Worm (Caenorhabditis elegans) whole organism, mixed stage, embryonic: ENCODE results near the gene dod-6.

Source experiments
- M03D4.4 ChIP-seq: sonication (generic microtip); optimal IDR thresholded peaks from 2 replicates; lab custom pipeline; 2017; ENCODE audit warnings: mild to moderate bottlenecking, missing genetic modification characterization, missing compliant biosample characterization
- bed-3 ChIP-seq: fragments of 200-800 bp; sonication (Bioruptor generic); optimal IDR thresholded peaks from 3 replicates; lab custom pipeline; 2018; ENCODE audit warnings: mild to moderate bottlenecking, missing genetic modification characterization, moderate library complexity, missing compliant biosample characterization
- blmp-1 ChIP-seq: fragments of 150-350 bp; optimal IDR thresholded peaks from 2 replicates; lab custom pipeline; 2014; ENCODE audit warnings: missing biosample characterization, missing genetic modification characterization
- ceh-39 ChIP-seq: fragments of 150-350 bp; optimal IDR thresholded peaks from 2 replicates; lab custom pipeline; 2014; ENCODE audit warnings: missing biosample characterization, missing genetic modification characterization
- ceh-43 ChIP-seq: fragments of 200-800 bp; sonication (Bioruptor generic); optimal IDR thresholded peaks from 2 replicates; lab custom pipeline; 2018; ENCODE audit warnings: mild to moderate bottlenecking, missing genetic modification characterization, moderate library complexity, missing compliant biosample characterization
- ceh-83 ChIP-seq: fragments of 200-800 bp; sonication (Bioruptor generic); optimal IDR thresholded peaks from 2 replicates; lab custom pipeline; 2018; ENCODE audit warnings: mild to moderate bottlenecking, missing genetic modification characterization, missing compliant biosample characterization
- ces-1 ChIP-seq: fragments of 150-350 bp; optimal IDR thresholded peaks from 2 replicates; lab custom pipeline; 2014; ENCODE audit warnings: missing biosample characterization, missing genetic modification reagents, missing genetic modification characterization
- cnd-1 ChIP-seq: fragments of 200-800 bp; sonication (Bioruptor generic); optimal IDR thresholded peaks from 2 replicates; lab custom pipeline; 2018; ENCODE audit warnings: mild to moderate bottlenecking, missing genetic modification characterization, missing compliant biosample characterization
- drap-1 ChIP-seq: fragments of 200-800 bp; sonication (Bioruptor generic); optimal IDR thresholded peaks from 3 replicates; lab custom pipeline; 2018; ENCODE audit warnings: mild to moderate bottlenecking, missing genetic modification characterization, missing compliant biosample characterization
- elt-1 ChIP-seq: sonication (generic microtip); optimal IDR thresholded peaks from 2 replicates; lab custom pipeline; 2017; ENCODE audit warnings: missing genetic modification characterization, mild to moderate bottlenecking, missing compliant biosample characterization, antibody characterized with exemption, moderate library complexity, borderline replicate concordance; ENCODE audit not compliant: insufficient read depth
- elt-3 ChIP-seq: fragments of 150-350 bp; optimal IDR thresholded peaks from 2 replicates; lab custom pipeline; 2014; ENCODE audit warnings: missing biosample characterization, missing genetic modification characterization
- flh-1 ChIP-seq: fragments of 200-800 bp; sonication (Bioruptor generic); optimal IDR thresholded peaks from 2 replicates; lab custom pipeline; 2018; ENCODE audit warnings: mild to moderate bottlenecking, missing genetic modification characterization, moderate library complexity, missing compliant biosample characterization
- ham-2 ChIP-seq: fragments of 200-800 bp; sonication (Bioruptor generic); optimal IDR thresholded peaks from 2 replicates; lab custom pipeline; 2018; ENCODE audit warnings: mild to moderate bottlenecking, missing genetic modification characterization, missing compliant biosample characterization
- hlh-1 ChIP-seq: fragments of 150-350 bp; optimal IDR thresholded peaks from 2 replicates; lab custom pipeline; 2014; ENCODE audit warnings: missing biosample characterization, missing genetic modification reagents, missing genetic modification characterization
- lin-13 ChIP-seq: fragments of 150-350 bp; optimal IDR thresholded peaks from 2 replicates; lab custom pipeline; 2014; ENCODE audit warnings: missing biosample characterization, missing genetic modification characterization
- lin-32 ChIP-seq: fragments of 200-800 bp; sonication (Bioruptor generic); optimal IDR thresholded peaks from 2 replicates; lab custom pipeline; 2018; ENCODE audit warnings: mild to moderate bottlenecking, missing genetic modification characterization, missing compliant biosample characterization
- lsy-2 ChIP-seq: fragments of 150-350 bp; optimal IDR thresholded peaks from 2 replicates; lab custom pipeline; 2014; ENCODE audit warnings: missing biosample characterization, missing genetic modification characterization
- mab-5 ChIP-seq: fragments of 150-350 bp; optimal IDR thresholded peaks from 2 replicates; lab custom pipeline; 2014; ENCODE audit warnings: missing biosample characterization, missing genetic modification characterization
- mep-1 ChIP-seq: fragments of 150-350 bp; optimal IDR thresholded peaks from 2 replicates; lab custom pipeline; 2017; ENCODE audit warnings: missing biosample characterization, missing genetic modification reagents, missing genetic modification characterization, inconsistent platforms
- mls-2 ChIP-seq: sonication (generic microtip); optimal IDR thresholded peaks from 2 replicates; lab custom pipeline; 2016; ENCODE audit warnings: mild to moderate bottlenecking, missing genetic modification characterization, moderate library complexity, missing compliant biosample characterization
- nhr-2 ChIP-seq: fragments of 150-350 bp; optimal IDR thresholded peaks from 2 replicates; lab custom pipeline; 2014; ENCODE audit warnings: missing biosample characterization, missing genetic modification characterization
- nhr-237 ChIP-seq: fragments of 150-350 bp; optimal IDR thresholded peaks from 2 replicates; lab custom pipeline; 2014; ENCODE audit warnings: missing biosample characterization, missing genetic modification characterization
- nhr-28 ChIP-seq: fragments of 150-350 bp; optimal IDR thresholded peaks from 2 replicates; lab custom pipeline; 2014; ENCODE audit warnings: missing biosample characterization, missing genetic modification characterization
- nhr-76 ChIP-seq: sonication (generic microtip); optimal IDR thresholded peaks from 2 replicates; lab custom pipeline; 2017; ENCODE audit warnings: missing biosample characterization, missing genetic modification characterization
- pha-4 ChIP-seq: fragments of 150-350 bp; optimal IDR thresholded peaks from 2 replicates; lab custom pipeline; 2018; ENCODE audit warnings: missing biosample characterization, missing genetic modification reagents, missing genetic modification characterization
- sem-2 ChIP-seq: fragments of 200-800 bp; sonication (Bioruptor generic); optimal IDR thresholded peaks from 2 replicates; lab custom pipeline; 2018; ENCODE audit warnings: mild to moderate bottlenecking, missing genetic modification characterization, missing compliant biosample characterization
- snpc-4 ChIP-seq: fragments of 150-350 bp; optimal IDR thresholded peaks from 2 replicates; lab custom pipeline; 2014; ENCODE audit warnings: missing biosample characterization, missing genetic modification characterization
- sptf-1 ChIP-seq: sonication (generic microtip); optimal IDR thresholded peaks from 2 replicates; lab custom pipeline; 2017; ENCODE audit warnings: mild to moderate bottlenecking, missing genetic modification characterization, moderate library complexity, missing compliant biosample characterization
- tbx-8 ChIP-seq: fragments of 200-800 bp; sonication (Bioruptor generic); optimal IDR thresholded peaks from 2 replicates; lab custom pipeline; 2018; ENCODE audit warnings: mild to moderate bottlenecking, missing genetic modification characterization, moderate library complexity, missing compliant biosample characterization
- unc-120 ChIP-seq: sonication (generic microtip); optimal IDR thresholded peaks from 2 replicates; lab custom pipeline; 2017; ENCODE audit warnings: missing genetic modification characterization, missing compliant biosample characterization; ENCODE audit not compliant: poor library complexity, severe bottlenecking
- unc-39 ChIP-seq: fragments of 150-350 bp; optimal IDR thresholded peaks from 2 replicates; lab custom pipeline; 2014; ENCODE audit warnings: missing biosample characterization, missing genetic modification characterization
- unc-62 ChIP-seq: fragments of 150-350 bp; optimal IDR thresholded peaks from 2 replicates; lab custom pipeline; 2014; ENCODE audit warnings: missing biosample characterization, missing genetic modification reagents, missing genetic modification characterization
- zip-8 ChIP-seq: fragments of 150-350 bp; optimal IDR thresholded peaks from 2 replicates; lab custom pipeline; 2014; ENCODE audit warnings: missing biosample characterization, missing genetic modification characterization
- ztf-11 ChIP-seq: fragments of 150-350 bp; optimal IDR thresholded peaks from 2 replicates; lab custom pipeline; 2014; ENCODE audit warnings: missing biosample characterization, missing genetic modification characterization

Gene dod-6

ce11 chrIII:10202894-10203871 is 5.7 kb downstream of the dod-6 start, which contains the start of gene chc-1:
chc-1 (plus strand) TSS chrIII:10203821.
- TF ChIP-seq nhr-28 (tag; lab: Kevin White, UChicago) (no peak), M03D4.4 (tag; lab: Kevin White, UChicago) (no peak), sem-2 (GFP tag; lab: Kevin White, UChicago) (no peak), zip-8 (tag; lab: Kevin White, UChicago) (no peak), drap-1 (GFP tag; lab: Kevin White, UChicago) (no peak), flh-1 (no peak), sptf-1 (tag; lab: Kevin White, UChicago) (no peak), snpc-4 (tag; lab: Kevin White, UChicago) (no peak), pha-4 (peak; percentile 27), ham-2 (peak; percentile 52), lin-13 (tag; lab: Kevin White, UChicago) (peak; percentile 2), nhr-76 (tag; lab: Kevin White, UChicago) (no peak), tbx-8 (no peak), unc-39 (no peak), ces-1 (no peak), hlh-1 (tag; lab: Kevin White, UChicago) (peak; percentile 13), lin-32 (no peak), mep-1 (no peak), elt-1 (tag; lab: Kevin White, UChicago) (no peak), cnd-1 (tag; lab: Kevin White, UChicago) (no peak)

- no peak for TF ChIP-seq nhr-2
- no peak for TF ChIP-seq snpc-4 (tag; lab: Kevin White, UChicago)
- TF ChIP-seq mep-1: no peak
- TF ChIP-seq mab-5 (tag; lab: Kevin White, UChicago): no peak
- no peak for TF ChIP-seq elt-3
- no peak for TF ChIP-seq tbx-8
- no peak for TF ChIP-seq unc-120 (tag; lab: Kevin White, UChicago)
- TF ChIP-seq flh-1: no peak
- TF ChIP-seq ztf-11: no peak
- no peak for TF ChIP-seq ham-2
- TF ChIP-seq elt-1 (tag; lab: Kevin White, UChicago): no peak
- no peak for TF ChIP-seq nhr-28 (tag; lab: Kevin White, UChicago)
- TF ChIP-seq sem-2 (GFP tag; lab: Kevin White, UChicago): no peak
- no peak for TF ChIP-seq hlh-1 (tag; lab: Kevin White, UChicago)
- no peak for TF ChIP-seq M03D4.4 (tag; lab: Kevin White, UChicago)
- TF ChIP-seq mls-2 (tag; lab: Kevin White, UChicago): no peak
- TF ChIP-seq, all 35 proteins: peak for 0
Measured at ce11 chrIII:10206352-10206751, 8.8 kb downstream of the dod-6 start.

ce11 chrIII:10209703-10210102 is 12.2 kb downstream of the dod-6 start, which contains the start of gene T20G5.9:
T20G5.9 (plus strand) TSS chrIII:10209840.
- TF ChIP-seq unc-62: no peak
- TF ChIP-seq sem-2 (GFP tag; lab: Kevin White, UChicago): no peak
- TF ChIP-seq lin-13 (tag; lab: Kevin White, UChicago): no peak
- TF ChIP-seq unc-120 (tag; lab: Kevin White, UChicago): no peak
- no peak for TF ChIP-seq elt-3
- TF ChIP-seq mab-5 (tag; lab: Kevin White, UChicago): no peak
- no peak for TF ChIP-seq ztf-11
- no peak for TF ChIP-seq lsy-2 (tag; lab: Kevin White, UChicago)
- TF ChIP-seq nhr-2: no peak
- TF ChIP-seq mls-2 (tag; lab: Kevin White, UChicago): no peak
- TF ChIP-seq nhr-76 (tag; lab: Kevin White, UChicago): no peak
- no peak for TF ChIP-seq pha-4
- TF ChIP-seq sptf-1 (tag; lab: Kevin White, UChicago): no peak

ce11 chrIII:10211889-10212494 is 14.5 kb downstream of the dod-6 start, which contains the start of the genes blos-1 and best-18:
blos-1 (minus strand) TSS chrIII:10211946.
best-18 (plus strand) TSS chrIII:10212396.
- TF ChIP-seq ztf-11: no peak
- no peak for TF ChIP-seq blmp-1
- TF ChIP-seq lin-13 (tag; lab: Kevin White, UChicago): no peak
- no peak for TF ChIP-seq mab-5 (tag; lab: Kevin White, UChicago)
- TF ChIP-seq flh-1: no peak
- no peak for TF ChIP-seq drap-1 (GFP tag; lab: Kevin White, UChicago)
- no peak for TF ChIP-seq mls-2 (tag; lab: Kevin White, UChicago)
- TF ChIP-seq ceh-83: no peak
- peak; percentile 98 for TF ChIP-seq zip-8 (tag; lab: Kevin White, UChicago)
- TF ChIP-seq nhr-237 (tag; lab: Kevin White, UChicago): no peak
- peak; percentile 2 for TF ChIP-seq lsy-2 (tag; lab: Kevin White, UChicago)
- no peak for TF ChIP-seq bed-3 (GFP tag; lab: Kevin White, UChicago)
- TF ChIP-seq ces-1: peak; percentile 9
- TF ChIP-seq nhr-2: no peak
- no peak for TF ChIP-seq sptf-1 (tag; lab: Kevin White, UChicago)
- no peak for TF ChIP-seq ceh-39 (tag; lab: Kevin White, UChicago)
- no peak for TF ChIP-seq snpc-4 (tag; lab: Kevin White, UChicago)
- no peak for TF ChIP-seq ceh-43 (GFP tag; lab: Kevin White, UChicago)
- TF ChIP-seq hlh-1 (tag; lab: Kevin White, UChicago): no peak
- no peak for TF ChIP-seq ham-2
- no peak for TF ChIP-seq tbx-8
- no peak for TF ChIP-seq sem-2 (GFP tag; lab: Kevin White, UChicago)
- no peak for TF ChIP-seq nhr-76 (tag; lab: Kevin White, UChicago)
- no peak for TF ChIP-seq unc-62
- no peak for TF ChIP-seq unc-120 (tag; lab: Kevin White, UChicago)
